Worm (Caenorhabditis elegans) whole organism, midembryonic: ENCODE results near the gene D1086.1.

ENCODE experiments used
- T22C8.4 ChIP-seq: fragments of 200-800 bp; sonication (Bioruptor generic); IDR thresholded peaks from 2 replicates; pipeline ENCODE4 v1.3.6; 2022; ENCODE audit warnings: missing genetic modification characterization, missing compliant biosample characterization
- flt-1 ChIP-seq: fragments of 200-800 bp; sonication (Bioruptor generic); IDR thresholded peaks from 2 replicates; pipeline ENCODE4 v1.3.6; 2022; ENCODE audit warnings: missing genetic modification characterization, missing compliant biosample characterization
- klf-2 ChIP-seq: fragments of 200-800 bp; sonication (Bioruptor generic); conservative IDR thresholded peaks from 2 replicates; pipeline ENCODE4 v1.3.6; 2022; ENCODE audit warnings: missing genetic modification reagents, missing genetic modification characterization, missing compliant biosample characterization
- med-1 ChIP-seq: sonication (generic microtip); optimal IDR thresholded peaks from 2 replicates; lab custom pipeline; 2017; ENCODE audit warnings: missing genetic modification characterization, mild to moderate bottlenecking, missing compliant biosample characterization, antibody characterized with exemption, missing genetic modification reagents; ENCODE audit not compliant: insufficient read depth
- ref-1 ChIP-seq: fragments of 200-800 bp; sonication (Bioruptor generic); conservative IDR thresholded peaks from 2 replicates; pipeline ENCODE4 v1.3.6; 2022; ENCODE audit warnings: missing genetic modification reagents, missing genetic modification characterization, missing compliant biosample characterization
- ztf-23 ChIP-seq: fragments of 200-800 bp; sonication (Bioruptor generic); IDR thresholded peaks from 2 replicates; pipeline ENCODE4 v1.3.6; 2022; ENCODE audit warnings: missing genetic modification reagents, missing genetic modification characterization, missing compliant biosample characterization

DNA sequence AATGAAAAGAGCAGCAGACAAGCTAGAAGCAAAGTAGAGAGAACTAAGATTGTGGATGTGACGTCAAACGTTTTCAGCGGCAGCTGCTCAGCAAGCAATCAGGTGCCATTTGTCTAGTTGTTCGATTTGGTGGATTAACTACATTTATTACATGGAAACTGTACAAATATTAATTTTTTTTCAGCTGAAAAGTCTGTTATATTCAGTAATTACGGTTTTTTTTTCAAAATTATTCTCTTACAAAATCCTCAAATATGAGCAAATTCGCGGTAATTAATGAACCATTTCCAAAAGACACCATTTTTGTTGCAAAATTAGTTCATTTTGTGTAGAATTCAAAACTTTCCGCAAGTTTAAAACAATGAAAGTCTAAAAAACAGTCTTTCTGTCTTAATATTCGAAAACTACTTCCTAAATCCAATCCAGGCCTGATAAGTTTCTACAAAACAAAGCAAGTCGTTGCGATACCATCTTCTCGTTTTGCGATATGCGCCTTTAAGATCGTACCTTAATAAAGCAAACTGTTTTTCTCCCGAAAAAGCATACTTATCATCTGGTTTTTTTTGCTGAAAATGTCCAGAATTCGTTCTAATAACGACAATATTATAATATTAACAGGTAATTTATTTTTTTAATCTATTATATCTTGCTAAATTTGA is 8.2 kb upstream of the D1086.1 start, which contains the start of the genes D1086.5 and him-5:
- TF ChIP-seq T22C8.4: no peak
- no peak for TF ChIP-seq klf-2 (GFP tag; lab: Robert Waterston, UW)
- TF ChIP-seq ztf-23: no peak
- TF ChIP-seq med-1 (GFP tag; lab: Kevin White, UChicago): no peak
- TF ChIP-seq ref-1 (GFP tag; lab: Robert Waterston, UW): no peak
- no peak for TF ChIP-seq flt-1
